Worm (Caenorhabditis elegans) whole organism, L4 larva: ENCODE measurements around the gene F48E8.3.

Source experiments
- arid-1 ChIP-seq: fragments of 200-800 bp; sonication (Bioruptor generic); conservative IDR thresholded peaks from 2 replicates; pipeline ENCODE4 v1.3.6; 2022; ENCODE audit warnings: missing genetic modification reagents, missing genetic modification characterization, missing compliant biosample characterization
- ces-1 ChIP-seq: fragments of 150-350 bp; sonication (generic microtip); optimal IDR thresholded peaks from 4 replicates; lab custom pipeline; 2014; ENCODE audit warnings: missing biosample characterization, missing genetic modification reagents, missing genetic modification characterization
- dpl-1 ChIP-seq: fragments of 150-350 bp; optimal IDR thresholded peaks from 2 replicates; lab custom pipeline; 2014; ENCODE audit warnings: missing biosample characterization, missing genetic modification reagents, missing genetic modification characterization
- fos-1 ChIP-seq: fragments of 150-350 bp; optimal IDR thresholded peaks from 2 replicates; lab custom pipeline; 2014; ENCODE audit warnings: missing biosample characterization, missing genetic modification characterization
- lin-13 ChIP-seq: fragments of 150-350 bp; optimal IDR thresholded peaks from 2 replicates; lab custom pipeline; 2014; ENCODE audit warnings: missing biosample characterization, missing genetic modification reagents, missing genetic modification characterization
- lin-29 ChIP-seq: fragments of 200-800 bp; sonication (Bioruptor generic); IDR thresholded peaks from 2 replicates; pipeline ENCODE4 v1.3.6; 2022; ENCODE audit warnings: missing genetic modification reagents, missing genetic modification characterization, missing compliant biosample characterization
- mdl-1 ChIP-seq, 2 experiments: fragments of 150-350 bp in 1 of 2; sonication (generic microtip) in 1 of 2; optimal IDR thresholded peaks; 2 replicates each; lab custom pipeline; 2014 to 2017; ENCODE audit warnings: missing biosample characterization in 2 of 2, missing genetic modification characterization in 2 of 2
- mes-2 ChIP-seq: sonication (generic microtip); optimal IDR thresholded peaks from 2 replicates; lab custom pipeline; 2016; ENCODE audit warnings: missing genotype, mild to moderate bottlenecking, missing genetic modification characterization, missing compliant biosample characterization; ENCODE audit not compliant: poor library complexity, severe bottlenecking
- nhr-25 ChIP-seq: sonication (generic microtip); optimal IDR thresholded peaks from 2 replicates; lab custom pipeline; 2017; ENCODE audit warnings: missing genetic modification characterization, mild to moderate bottlenecking, missing compliant biosample characterization, antibody characterized with exemption, moderate library complexity, borderline replicate concordance; ENCODE audit not compliant: insufficient read depth
- nhr-77 ChIP-seq: fragments of 150-350 bp; optimal IDR thresholded peaks from 2 replicates; lab custom pipeline; 2014; ENCODE audit warnings: missing biosample characterization, missing genetic modification characterization
- rbr-2 ChIP-seq: sonication (generic microtip); optimal IDR thresholded peaks from 2 replicates; lab custom pipeline; 2016; ENCODE audit warnings: missing genotype, missing genetic modification characterization, missing compliant biosample characterization
- skn-1 ChIP-seq: fragments of 150-350 bp; optimal IDR thresholded peaks from 2 replicates; lab custom pipeline; 2014; ENCODE audit warnings: missing biosample characterization, missing genetic modification characterization

DNA sequence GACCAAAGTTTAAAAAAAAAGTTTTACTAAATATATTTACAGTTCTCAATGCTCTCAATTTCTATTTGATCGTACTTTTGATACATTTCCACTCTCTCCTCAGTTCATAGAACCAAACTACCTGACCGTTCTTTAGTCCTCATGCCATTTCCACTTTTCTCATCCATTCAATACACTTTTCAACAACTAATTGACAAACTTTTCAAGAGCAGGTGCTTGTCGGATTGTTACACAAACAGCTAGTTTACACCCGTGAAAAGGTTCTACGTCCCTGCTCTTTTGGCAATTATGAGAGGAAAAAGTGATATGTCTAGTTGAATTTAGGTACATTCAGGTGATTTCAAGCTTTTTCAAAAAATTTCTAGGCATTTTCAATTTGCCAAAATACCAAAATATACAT, 43.3 kb upstream of the F48E8.3 start:
- TF ChIP-seq mdl-1 (tag; optimal IDR thresholded peaks at IDR 0.05; lab: Kevin White, UChicago) (no peak), lin-29 (GFP tag; lab: Robert Waterston, UW) (no peak), skn-1 (tag; lab: Kevin White, UChicago) (no peak), nhr-77 (tag; lab: Kevin White, UChicago) (no peak), rbr-2 (no peak), dpl-1 (GFP tag; lab: Kevin White, UChicago) (no peak), arid-1 (GFP tag; lab: Robert Waterston, UW) (no peak), lin-13 (GFP tag; lab: Kevin White, UChicago) (no peak), ces-1 (GFP tag; lab: Kevin White, UChicago) (no peak), fos-1 (no peak), mes-2 (tag; lab: Kevin White, UChicago) (no peak), nhr-25 (tag; lab: Kevin White, UChicago) (no peak)
